Worm (Caenorhabditis elegans) whole organism, L4 larva: ENCODE data around the gene F14F9.3.

Experiments used
- D1046.2 ChIP-seq: fragments of 200-800 bp; sonication (Bioruptor generic); IDR thresholded peaks from 2 replicates; pipeline ENCODE4 v1.3.6; 2022; ENCODE audit warnings: missing genetic modification characterization, missing compliant biosample characterization
- F26F4.8 ChIP-seq: fragments of 200-800 bp; sonication (Bioruptor generic); conservative IDR thresholded peaks from 2 replicates; pipeline ENCODE4 v1.3.6; 2022; ENCODE audit warnings: missing genetic modification characterization, missing compliant biosample characterization
- F37D6.2 ChIP-seq: sonication (generic microtip); optimal IDR thresholded peaks from 2 replicates; lab custom pipeline; 2016; ENCODE audit warnings: mild to moderate bottlenecking, missing genetic modification characterization, missing compliant biosample characterization
- F49E8.2 ChIP-seq: sonication (generic microtip); optimal IDR thresholded peaks from 2 replicates; lab custom pipeline; 2016; ENCODE audit warnings: missing compliant biosample characterization, mild to moderate bottlenecking, missing genetic modification characterization, borderline replicate concordance
- R02D3.7 ChIP-seq: fragments of 150-350 bp; sonication (generic microtip); optimal IDR thresholded peaks from 3 replicates; lab custom pipeline; 2014; ENCODE audit warnings: missing biosample characterization, missing genetic modification characterization
- T26A8.4 ChIP-seq: fragments of 200-800 bp; sonication (Bioruptor generic); IDR thresholded peaks from 2 replicates; pipeline ENCODE4 v1.3.6; 2022; ENCODE audit warnings: missing genetic modification characterization, missing compliant biosample characterization
- Y105C5A.15 ChIP-seq: fragments of 200-800 bp; sonication (Bioruptor generic); IDR thresholded peaks from 2 replicates; pipeline ENCODE4 v1.3.6; 2022; ENCODE audit warnings: missing genetic modification characterization, missing compliant biosample characterization
- aha-1 ChIP-seq: fragments of 150-350 bp; peaks from one replicate; lab custom pipeline; 2014; ENCODE audit warnings: missing biosample characterization, missing genetic modification characterization
- aly-2 ChIP-seq: sonication (generic microtip); optimal IDR thresholded peaks from 2 replicates; lab custom pipeline; 2018; ENCODE audit warnings: missing biosample characterization, missing genetic modification characterization
- arid-1 ChIP-seq: fragments of 200-800 bp; sonication (Bioruptor generic); conservative IDR thresholded peaks from 2 replicates; pipeline ENCODE4 v1.3.6; 2022; ENCODE audit warnings: missing genetic modification reagents, missing genetic modification characterization, missing compliant biosample characterization
- attf-4 ChIP-seq: sonication (generic microtip); optimal IDR thresholded peaks from 3 replicates; lab custom pipeline; 2017; ENCODE audit warnings: missing biosample characterization, missing genetic modification characterization
- ceh-20 ChIP-seq: fragments of 200-800 bp; sonication (Bioruptor generic); IDR thresholded peaks from 2 replicates; pipeline ENCODE4 v1.3.6; 2022; ENCODE audit warnings: missing genetic modification reagents, missing genetic modification characterization, missing compliant biosample characterization
- ceh-28 ChIP-seq: fragments of 150-350 bp; optimal IDR thresholded peaks from 2 replicates; lab custom pipeline; 2014; ENCODE audit warnings: missing biosample characterization, missing genetic modification reagents, missing genetic modification characterization
- ceh-32 ChIP-seq: sonication (generic microtip); optimal IDR thresholded peaks from 2 replicates; lab custom pipeline; 2016; ENCODE audit warnings: mild to moderate bottlenecking, missing genetic modification characterization, missing compliant biosample characterization; ENCODE audit not compliant: poor library complexity
- ces-1 ChIP-seq: fragments of 150-350 bp; sonication (generic microtip); optimal IDR thresholded peaks from 4 replicates; lab custom pipeline; 2014; ENCODE audit warnings: missing biosample characterization, missing genetic modification reagents, missing genetic modification characterization
- cey-2 ChIP-seq: sonication (generic microtip); optimal IDR thresholded peaks from 3 replicates; lab custom pipeline; 2017; ENCODE audit warnings: missing genetic modification characterization, mild to moderate bottlenecking, missing compliant biosample characterization, antibody characterized with exemption, borderline replicate concordance; ENCODE audit not compliant: insufficient read depth
- daf-12 ChIP-seq: fragments of 150-350 bp; optimal IDR thresholded peaks from 2 replicates; lab custom pipeline; 2014; ENCODE audit warnings: missing biosample characterization, missing genetic modification reagents, missing genetic modification characterization
- daf-16 ChIP-seq, 3 experiments: sonication (generic microtip); optimal IDR thresholded peaks; 2 replicates each; lab custom pipeline; 2016 to 2017; ENCODE audit warnings: missing genetic modification characterization in 3 of 3, missing genetic modification reagents in 3 of 3, mild to moderate bottlenecking in 2 of 3, missing compliant biosample characterization in 2 of 3, missing biosample characterization in 1 of 3, moderate library complexity in 1 of 3
- duxl-1 ChIP-seq: sonication (generic microtip); optimal IDR thresholded peaks from 2 replicates; lab custom pipeline; 2016; ENCODE audit warnings: mild to moderate bottlenecking, missing genetic modification characterization, moderate library complexity, missing compliant biosample characterization; ENCODE audit not compliant: poor library complexity
- egl-27 ChIP-seq: sonication (generic microtip); optimal IDR thresholded peaks from 3 replicates; lab custom pipeline; 2017; ENCODE audit warnings: missing biosample characterization, missing genetic modification reagents, missing genetic modification characterization
- fkh-10 ChIP-seq: fragments of 150-350 bp; optimal IDR thresholded peaks from 2 replicates; lab custom pipeline; 2014; ENCODE audit warnings: missing biosample characterization, missing genetic modification reagents, missing genetic modification characterization
- hlh-30 ChIP-seq: sonication (generic microtip); optimal IDR thresholded peaks from 2 replicates; lab custom pipeline; 2017; ENCODE audit warnings: antibody characterized with exemption, mild to moderate bottlenecking, missing genetic modification characterization, missing compliant biosample characterization; ENCODE audit not compliant: insufficient read depth
- lim-7 ChIP-seq: fragments of 200-800 bp; sonication (Bioruptor generic); IDR thresholded peaks from 2 replicates; pipeline ENCODE4 v1.3.6; 2022; ENCODE audit warnings: missing genetic modification characterization, missing compliant biosample characterization
- lin-38 ChIP-seq: fragments of 200-800 bp; sonication (Bioruptor generic); IDR thresholded peaks from 2 replicates; pipeline ENCODE4 v1.3.6; 2022; ENCODE audit warnings: missing genetic modification reagents, missing genetic modification characterization, missing compliant biosample characterization
- lin-39 ChIP-seq: fragments of 150-350 bp; optimal IDR thresholded peaks from 2 replicates; lab custom pipeline; 2014; ENCODE audit warnings: missing biosample characterization, missing genetic modification reagents, missing genetic modification characterization
- lsy-2 ChIP-seq, 2 experiments: fragments of 150-350 bp in 1 of 2; sonication (generic microtip) in 1 of 2; optimal IDR thresholded peaks; 2 replicates each; lab custom pipeline; 2014 to 2017; ENCODE audit warnings: missing biosample characterization in 2 of 2, missing genetic modification characterization in 2 of 2
- mes-2 ChIP-seq: sonication (generic microtip); optimal IDR thresholded peaks from 2 replicates; lab custom pipeline; 2016; ENCODE audit warnings: missing genotype, mild to moderate bottlenecking, missing genetic modification characterization, missing compliant biosample characterization; ENCODE audit not compliant: poor library complexity, severe bottlenecking
- nhr-25 ChIP-seq: sonication (generic microtip); optimal IDR thresholded peaks from 2 replicates; lab custom pipeline; 2017; ENCODE audit warnings: missing genetic modification characterization, mild to moderate bottlenecking, missing compliant biosample characterization, antibody characterized with exemption, moderate library complexity, borderline replicate concordance; ENCODE audit not compliant: insufficient read depth
- nhr-6 ChIP-seq: fragments of 150-350 bp; optimal IDR thresholded peaks from 2 replicates; lab custom pipeline; 2014; ENCODE audit warnings: missing biosample characterization, missing genetic modification characterization
- nhr-77 ChIP-seq: fragments of 150-350 bp; optimal IDR thresholded peaks from 2 replicates; lab custom pipeline; 2014; ENCODE audit warnings: missing biosample characterization, missing genetic modification characterization
- sdz-12 ChIP-seq: fragments of 200-800 bp; sonication (Bioruptor generic); optimal IDR thresholded peaks from 2 replicates; lab custom pipeline; 2018; ENCODE audit warnings: mild to moderate bottlenecking, missing genetic modification characterization, missing compliant biosample characterization
- set-16 ChIP-seq: fragments of 200-800 bp; sonication (Bioruptor generic); IDR thresholded peaks from 2 replicates; pipeline ENCODE4 v1.3.6; 2022; ENCODE audit warnings: missing genetic modification reagents, missing genetic modification characterization, missing compliant biosample characterization
- skn-1 ChIP-seq: fragments of 150-350 bp; optimal IDR thresholded peaks from 2 replicates; lab custom pipeline; 2014; ENCODE audit warnings: missing biosample characterization, missing genetic modification characterization
- snpc-1.2 ChIP-seq: fragments of 200-800 bp; sonication (Bioruptor generic); IDR thresholded peaks from 2 replicates; pipeline ENCODE4 v1.3.6; 2022; ENCODE audit warnings: missing genetic modification reagents, missing genetic modification characterization, missing compliant biosample characterization
- spr-3 ChIP-seq: fragments of 200-800 bp; sonication (Bioruptor generic); optimal IDR thresholded peaks from 2 replicates; lab custom pipeline; 2018; ENCODE audit warnings: mild to moderate bottlenecking, missing genetic modification characterization, missing compliant biosample characterization
- tag-97 ChIP-seq: fragments of 200-800 bp; sonication (Bioruptor generic); IDR thresholded peaks from 2 replicates; pipeline ENCODE4 v1.3.6; 2022; ENCODE audit warnings: missing genetic modification characterization, missing compliant biosample characterization
- unc-130 ChIP-seq: sonication (generic microtip); optimal IDR thresholded peaks from 2 replicates; lab custom pipeline; 2016; ENCODE audit warnings: missing genetic modification reagents, missing genetic modification characterization, missing compliant biosample characterization
- unc-62 ChIP-seq, 3 experiments: fragments of 150-350 bp in 1 of 3; sonication (generic microtip); optimal IDR thresholded peaks in 2 of 3; peaks in 1 of 3; 1 replicate in 1 of 3; 2 replicates in 2 of 3; lab custom pipeline; 2014 to 2017; ENCODE audit warnings: missing biosample characterization in 3 of 3, missing genetic modification characterization in 3 of 3, missing genetic modification reagents in 3 of 3, missing genotype in 1 of 3
- vab-7 ChIP-seq: fragments of 200-800 bp; sonication (Bioruptor generic); IDR thresholded peaks from 2 replicates; pipeline ENCODE4 v1.3.6; 2022; ENCODE audit warnings: missing genetic modification reagents, missing genetic modification characterization, missing compliant biosample characterization
- ztf-7 ChIP-seq: fragments of 150-350 bp; optimal IDR thresholded peaks from 2 replicates; lab custom pipeline; 2014; ENCODE audit warnings: missing biosample characterization, missing genetic modification characterization

F14F9.3 gene

ce11 chrV:5158302-5158701, 20.3 kb downstream of the F14F9.3 start, which contains the start of gene abu-15:
Gene abu-15, plus strand, starts transcription at chrV:5158602.
- TF ChIP-seq tag-97 (GFP tag; lab: Robert Waterston, UW) (no peak), arid-1 (GFP tag; lab: Robert Waterston, UW) (no peak), ztf-7 (tag; lab: Kevin White, UChicago) (no peak), lim-7 (0 out of 2 replicates have a peak, but pooled peaks have one; percentile 8), F26F4.8 (no peak), F37D6.2 (tag; lab: Kevin White, UChicago) (no peak)

- no peak for TF ChIP-seq set-16 (GFP tag; lab: Robert Waterston, UW)
- no peak for TF ChIP-seq vab-7 (GFP tag; lab: Robert Waterston, UW)
- no peak for TF ChIP-seq F49E8.2 (tag; lab: Kevin White, UChicago)
- no peak for TF ChIP-seq daf-12 (tag; lab: Kevin White, UChicago)
- TF ChIP-seq attf-4: no peak
- no peak for TF ChIP-seq aly-2
- TF ChIP-seq egl-27 (tag; lab: Kevin White, UChicago): no peak
- TF ChIP-seq spr-3 (GFP tag; lab: Kevin White, UChicago): no peak
- TF ChIP-seq unc-62 (GFP tag; optimal IDR thresholded peaks at IDR 0.05 in 1 of 2; lab: Kevin White, UChicago): no peak
- TF ChIP-seq unc-62 (tag; optimal IDR thresholded peaks at IDR 0.05; lab: Kevin White, UChicago): no peak
- no peak for TF ChIP-seq ceh-32 (tag; lab: Kevin White, UChicago)
- TF ChIP-seq R02D3.7 (tag; lab: Kevin White, UChicago): no peak
- TF ChIP-seq unc-130: no peak
- TF ChIP-seq F26F4.8: no peak
- no peak for TF ChIP-seq ceh-20 (GFP tag; lab: Robert Waterston, UW)
- no peak for TF ChIP-seq sdz-12 (GFP tag; lab: Kevin White, UChicago)
- no peak for TF ChIP-seq Y105C5A.15 (GFP tag; lab: Robert Waterston, UW)
- TF ChIP-seq skn-1: no peak
- TF ChIP-seq nhr-6 (tag; lab: Kevin White, UChicago): no peak
- TF ChIP-seq fkh-10 (GFP tag; lab: Kevin White, UChicago): no peak
- TF ChIP-seq, all 104 proteins: peak for 0
Measured at ce11 chrV:5161792-5162191, 23.8 kb downstream of the F14F9.3 start, which contains the start of gene abu-6. Gene abu-6, minus strand, starts transcription at chrV:5161892.

- TF ChIP-seq vab-7 (GFP tag; lab: Robert Waterston, UW): no peak
- no peak for TF ChIP-seq ces-1 (GFP tag; lab: Kevin White, UChicago)
- no peak for TF ChIP-seq ceh-28
- TF ChIP-seq sdz-12 (GFP tag; lab: Kevin White, UChicago): no peak
- TF ChIP-seq spr-3 (GFP tag; lab: Kevin White, UChicago): no peak
- TF ChIP-seq aha-1: no peak
- TF ChIP-seq cey-2: no peak
- no peak for TF ChIP-seq lin-38
- no peak for TF ChIP-seq D1046.2 (GFP tag; lab: Robert Waterston, UW)
- TF ChIP-seq nhr-25 (tag; lab: Kevin White, UChicago): no peak
- TF ChIP-seq hlh-30 (tag; lab: Kevin White, UChicago): no peak
- no peak for TF ChIP-seq snpc-1.2
- no peak for TF ChIP-seq daf-16 (GFP tag; optimal IDR thresholded peaks at IDR 0.05; lab: Kevin White, UChicago)
- TF ChIP-seq daf-16 (tag; optimal IDR thresholded peaks at IDR 0.05; lab: Kevin White, UChicago): no peak
- TF ChIP-seq lin-39 (tag; lab: Kevin White, UChicago): no peak
- TF ChIP-seq duxl-1: no peak
- TF ChIP-seq mes-2 (tag; lab: Kevin White, UChicago): no peak
- no peak for TF ChIP-seq aly-2
- TF ChIP-seq nhr-77 (tag; lab: Kevin White, UChicago): no peak
- TF ChIP-seq lsy-2 (tag; optimal IDR thresholded peaks at IDR 0.05; lab: Kevin White, UChicago): no peak
- no peak for TF ChIP-seq T26A8.4 (GFP tag; lab: Robert Waterston, UW)
Measured at ce11 chrV:5164682-5165081, 26.7 kb downstream of the F14F9.3 start, which contains the start of gene abu-7. Gene abu-7, minus strand, starts transcription at chrV:5164782.
